Worm (Caenorhabditis elegans): ENCODE results near the gene fkb-3.
A peak's percentile ranks its signal among the peaks of the same experiment; 100 is the strongest.

The fkb-3 gene

DNA sequence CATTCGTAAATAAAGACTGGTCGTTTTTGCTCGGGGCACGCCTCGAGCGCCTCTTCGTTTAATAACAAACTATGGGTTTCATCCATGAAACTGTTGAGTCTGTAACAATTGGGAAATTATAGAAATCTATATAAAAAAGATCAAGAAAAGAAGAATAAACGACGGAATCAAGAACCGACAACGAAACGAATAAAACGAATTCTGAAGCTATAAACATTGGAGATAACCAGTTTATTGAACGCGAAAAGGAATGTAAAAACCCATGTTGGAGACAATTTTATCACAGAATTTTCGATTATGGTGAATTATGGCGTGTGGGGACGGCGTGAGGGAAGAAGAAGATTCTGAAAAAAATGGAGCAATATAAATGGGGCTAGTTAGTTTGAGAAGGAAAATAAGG lies 10.2 kb upstream of the fkb-3 start, which contains the start of gene soap-1:
Gene soap-1, minus strand, starts transcription at position 101 of the 400 bp plus-strand sequence.
- TF ChIP-seq dmd-4 (tag; optimal IDR thresholded peaks at IDR 0.05) (no peak), elt-3 (tag; optimal IDR thresholded peaks at IDR 0.05) (no peak)

DNA sequence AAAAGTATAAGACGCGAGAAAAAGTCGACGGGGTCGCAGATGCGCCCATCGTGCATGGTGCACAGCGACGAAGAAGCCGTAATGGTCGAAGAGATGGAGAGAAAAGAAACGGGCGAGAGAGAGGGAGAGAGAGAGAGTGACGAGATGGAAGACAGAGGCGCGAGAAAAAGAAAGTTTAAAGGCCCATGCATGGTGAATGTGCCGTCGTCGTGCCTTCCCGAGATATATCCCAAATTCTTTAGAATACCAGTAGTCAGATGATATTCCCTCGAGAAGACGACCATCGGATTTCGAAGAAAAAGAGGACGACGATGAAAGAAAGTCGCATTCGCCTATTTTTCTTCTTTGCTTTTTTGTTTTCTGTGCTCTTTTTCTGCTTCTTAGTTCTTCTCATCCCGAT lies 9.0 kb upstream of the fkb-3 start:
- TF ChIP-seq unc-55 (GFP tag; optimal IDR thresholded peaks at IDR 0.05) (peak; percentile 47), C34F6.9 (tag; optimal IDR thresholded peaks at IDR 0.05) (peak; percentile 12), R02D3.7 (tag; optimal IDR thresholded peaks at IDR 0.05) (no peak), lsy-2 (tag; optimal IDR thresholded peaks at IDR 0.05) (peak in 1 of 2 experiments; percentile 3)

DNA sequence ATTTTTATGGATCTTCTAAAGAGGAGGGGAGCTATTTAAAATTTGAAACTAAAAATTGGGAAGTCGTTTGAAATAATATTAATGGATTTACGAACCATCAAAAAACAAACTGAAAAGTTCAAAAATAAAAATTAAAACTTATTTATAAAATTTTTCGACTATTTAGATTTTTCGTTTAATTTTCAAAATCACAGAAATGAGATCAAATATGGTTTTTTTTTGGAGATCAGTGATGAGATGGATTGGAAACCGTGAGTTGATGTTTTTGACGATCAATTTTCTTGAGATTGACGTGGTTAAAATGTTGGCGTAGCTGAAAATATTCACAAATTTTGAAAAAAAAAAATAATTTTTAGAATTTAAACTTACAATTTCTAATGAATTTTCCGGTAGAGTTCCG lies 6.0 kb upstream of the fkb-3 start, which contains the start of gene C13F10.5:
Gene C13F10.5, minus strand, starts transcription at position 101 of the 400 bp plus-strand sequence.
- TF ChIP-seq Y55F3AM.14 (GFP tag; optimal IDR thresholded peaks at IDR 0.05), result no peak
- TF ChIP-seq nhr-129 (tag; optimal IDR thresholded peaks at IDR 0.05), result no peak
- no peak for TF ChIP-seq aly-2 (tag; optimal IDR thresholded peaks at IDR 0.05)

DNA sequence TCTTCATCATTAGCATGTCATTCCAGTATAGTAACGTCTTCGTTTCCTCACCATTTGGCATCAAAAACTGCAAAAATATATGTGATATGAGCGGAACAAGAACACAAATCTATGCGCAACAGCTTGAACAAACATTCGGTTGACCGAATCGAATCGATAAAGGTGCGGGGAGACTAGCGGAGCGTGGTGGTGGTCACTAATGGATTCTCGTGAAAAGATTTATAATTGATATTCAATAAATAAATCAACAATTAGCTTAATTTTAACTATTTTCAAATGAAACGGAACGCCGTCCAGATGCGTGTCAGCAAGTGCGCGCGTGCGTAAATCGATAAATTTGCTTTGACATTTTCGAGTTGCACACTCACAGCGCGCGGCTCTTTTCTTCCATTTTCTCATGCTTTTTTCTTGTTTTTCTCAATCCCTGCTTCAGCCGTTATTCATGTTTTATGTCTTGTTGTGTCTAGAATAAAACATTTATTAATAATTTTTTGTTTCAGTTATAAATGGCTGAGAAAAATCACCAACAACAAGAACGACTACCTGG lies 4.0 kb upstream of the fkb-3 start, which contains the start of the genes C13F10.8, C13F10.6 and kxd-1:
Gene C13F10.8, minus strand, starts transcription at position 51 of the 547 bp plus-strand sequence.
Gene C13F10.6, minus strand, starts transcription at position 67 of the 547 bp plus-strand sequence.
Gene kxd-1, plus strand, starts transcription at position 497 of the 547 bp plus-strand sequence.
- TF ChIP-seq lsy-2 (tag; optimal IDR thresholded peaks at IDR 0.05), result peak in 1 of 2 experiments; percentile 19
- no peak for TF ChIP-seq zag-1 (tag; optimal IDR thresholded peaks at IDR 0.05)
- TF ChIP-seq ztf-1 (GFP tag; conservative IDR thresholded peaks at IDR 0.05), result no peak
- peak; percentile 19 for TF ChIP-seq unc-55 (GFP tag; optimal IDR thresholded peaks at IDR 0.05)
- peak; percentile 5 for TF ChIP-seq fos-1 (tag; optimal IDR thresholded peaks at IDR 0.05)
- TF ChIP-seq elt-1 (tag; optimal IDR thresholded peaks at IDR 0.05), result no peak
- no peak for TF ChIP-seq ZK546.5 (tag; optimal IDR thresholded peaks at IDR 0.05)
- no peak for TF ChIP-seq nhr-237 (tag; optimal IDR thresholded peaks at IDR 0.05)
- no peak for TF ChIP-seq nhr-25 (tag; optimal IDR thresholded peaks at IDR 0.05)
- no peak for TF ChIP-seq nhr-12 (tag; optimal IDR thresholded peaks at IDR 0.05)

DNA sequence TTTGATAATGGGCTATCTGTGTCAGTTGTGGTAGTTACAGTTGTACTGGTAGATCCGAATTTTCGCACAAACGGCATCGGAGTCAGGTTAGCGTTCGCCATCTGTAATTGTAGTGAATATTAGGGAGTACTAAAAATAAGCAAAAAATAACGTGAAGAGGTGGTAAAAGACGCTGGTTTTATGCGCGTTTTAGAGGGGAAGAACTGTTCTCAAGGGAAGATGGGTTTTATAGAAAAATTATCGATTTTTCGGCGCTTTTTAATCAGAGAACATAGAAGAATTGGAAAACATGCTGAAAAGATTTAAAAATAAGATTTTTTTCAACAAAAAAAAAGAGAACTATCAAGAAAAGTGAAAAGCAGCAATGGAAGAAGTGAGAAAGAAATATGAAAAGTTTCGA lies 1.9 kb upstream of the fkb-3 start, which contains the start of gene C13F10.7:
Gene C13F10.7, minus strand, starts transcription at position 101 of the 400 bp plus-strand sequence.
- TF ChIP-seq nhr-21 (tag; optimal IDR thresholded peaks at IDR 0.05), result no peak
- TF ChIP-seq nhr-129 (tag; optimal IDR thresholded peaks at IDR 0.05), result no peak
- TF ChIP-seq alr-1 (tag; optimal IDR thresholded peaks at IDR 0.05), result no peak
- no peak for TF ChIP-seq nhr-237 (tag; optimal IDR thresholded peaks at IDR 0.05)
- no peak for TF ChIP-seq lsy-2 (tag; optimal IDR thresholded peaks at IDR 0.05)
- no peak for TF ChIP-seq unc-55 (GFP tag; optimal IDR thresholded peaks at IDR 0.05)

DNA sequence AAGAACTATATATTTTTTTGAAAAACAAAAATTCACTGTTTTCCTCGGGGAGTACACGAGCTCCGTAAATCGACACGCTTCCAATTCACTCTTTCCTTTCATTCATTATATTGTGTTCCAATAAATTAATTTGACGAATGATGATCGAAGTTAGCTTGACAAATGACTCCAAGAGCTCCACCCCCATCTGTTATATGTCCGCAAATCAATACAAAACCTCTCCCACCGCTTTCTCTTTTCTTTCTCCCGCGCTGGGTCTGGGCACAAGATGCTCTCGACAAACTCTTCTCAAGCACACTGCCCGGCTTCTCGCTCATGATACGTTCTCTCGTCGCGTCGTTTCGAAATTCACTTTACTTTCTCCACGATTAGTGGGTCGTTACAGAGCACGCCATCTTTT lies 1.1 kb upstream of the fkb-3 start, which contains the start of gene C13F10.1:
Gene C13F10.1, plus strand, starts transcription at position 138 of the 400 bp plus-strand sequence.
- TF ChIP-seq C34F6.9 (tag; optimal IDR thresholded peaks at IDR 0.05) (peak; percentile 45), nhr-129 (tag; optimal IDR thresholded peaks at IDR 0.05) (peak; percentile 2), zag-1 (tag; optimal IDR thresholded peaks at IDR 0.05) (no peak), ceh-16 (tag; optimal IDR thresholded peaks at IDR 0.05) (no peak), ama-1 (optimal IDR thresholded peaks at IDR 0.05) (no peak), blmp-1 (tag; optimal IDR thresholded peaks at IDR 0.05; ENCODE audit: insufficient read depth) (no peak), peb-1 (tag; optimal IDR thresholded peaks at IDR 0.05) (no peak), nhr-12 (tag; optimal IDR thresholded peaks at IDR 0.05) (no peak), lsy-2 (tag; optimal IDR thresholded peaks at IDR 0.05) (no peak), unc-55 (GFP tag; optimal IDR thresholded peaks at IDR 0.05) (peak; percentile 16), crh-2 (tag; optimal IDR thresholded peaks at IDR 0.05) (no peak), egl-27 (tag; optimal IDR thresholded peaks at IDR 0.05) (no peak), lin-13 (GFP tag; optimal IDR thresholded peaks at IDR 0.05) (no peak), nhr-23 (tag; optimal IDR thresholded peaks at IDR 0.05) (no peak), ztf-11 (tag; optimal IDR thresholded peaks at IDR 0.05) (no peak), mdl-1 (tag; optimal IDR thresholded peaks at IDR 0.05) (no peak), mab-5 (tag; optimal IDR thresholded peaks at IDR 0.05) (peak; percentile 48), nhr-6 (tag; optimal IDR thresholded peaks at IDR 0.05) (no peak), ztf-4 (tag; optimal IDR thresholded peaks at IDR 0.05) (no peak), nhr-237 (tag; optimal IDR thresholded peaks at IDR 0.05) (no peak), unc-39 (tag; optimal IDR thresholded peaks at IDR 0.05) (no peak), snpc-4 (tag; optimal IDR thresholded peaks at IDR 0.05) (no peak), elt-3 (tag; optimal IDR thresholded peaks at IDR 0.05) (no peak), nhr-21 (tag; optimal IDR thresholded peaks at IDR 0.05) (no peak), dmd-4 (tag; optimal IDR thresholded peaks at IDR 0.05) (no peak), alr-1 (tag; optimal IDR thresholded peaks at IDR 0.05) (no peak), sem-4 (tag; optimal IDR thresholded peaks at IDR 0.05) (no peak), lin-11 (tag; optimal IDR thresholded peaks at IDR 0.05) (no peak), ztf-1 (GFP tag; conservative IDR thresholded peaks at IDR 0.05) (no peak), mbf-1 (tag; optimal IDR thresholded peaks at IDR 0.05) (no peak), sma-9 (GFP tag; optimal IDR thresholded peaks at IDR 0.05) (no peak), sma-9 (tag; optimal IDR thresholded peaks at IDR 0.05) (no peak), Y55F3AM.14 (GFP tag; optimal IDR thresholded peaks at IDR 0.05) (no peak), skn-1 (tag; optimal IDR thresholded peaks at IDR 0.05) (no peak)
